Fruit fly (Drosophila melanogaster): Measurements from ENCODE around the gene rho-6.
A peak's percentile ranks its signal among the peaks of the same experiment; 100 is the strongest.

The rho-6 gene

DNA sequence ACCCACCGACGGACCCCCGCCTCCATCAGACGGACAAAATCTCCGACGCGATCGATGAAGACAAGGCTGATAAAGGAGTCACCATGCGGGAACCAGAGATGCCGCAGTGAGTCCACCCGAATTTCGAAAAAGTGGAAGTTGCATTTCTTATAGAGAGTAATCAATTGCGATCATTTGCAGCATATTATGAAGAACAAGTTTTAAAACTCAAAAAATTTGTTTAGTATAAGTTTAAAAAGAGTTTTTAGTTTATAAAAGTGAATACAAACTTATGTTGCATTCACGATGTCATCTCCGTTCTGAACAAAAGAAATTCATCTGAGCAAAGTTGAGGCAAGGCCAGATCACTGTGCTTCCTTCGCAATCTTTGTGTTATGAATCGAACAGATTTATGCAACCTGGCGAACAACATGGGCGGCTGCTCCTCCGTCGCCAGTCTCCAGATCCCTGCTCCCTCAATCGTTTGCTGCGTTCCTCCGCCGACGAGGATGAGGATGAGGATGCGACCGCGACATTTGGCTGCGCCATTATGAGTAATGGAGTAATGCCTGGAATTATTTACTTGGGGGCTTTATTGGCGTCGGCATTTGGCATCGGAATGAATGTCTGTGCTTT is 20.2 kb downstream of the rho-6 start:
- TF ChIP-seq toe (GFP tag; optimal IDR thresholded peaks at IDR 0.05) (no peak), cic (GFP tag; optimal IDR thresholded peaks at IDR 0.05) (no peak), CG11617 (GFP tag; optimal IDR thresholded peaks at IDR 0.05) (no peak), cnc (optimal IDR thresholded peaks at IDR 0.05) (no peak), bab1 (GFP tag; optimal IDR thresholded peaks at IDR 0.05) (no peak), CG14711 (tag; optimal IDR thresholded peaks at IDR 0.05) (no peak), kay (GFP tag; ENCODE audit: borderline replicate concordance) (no peak), ovo (GFP tag; optimal IDR thresholded peaks at IDR 0.05) (no peak), Mnt (GFP tag; optimal IDR thresholded peaks at IDR 0.05) (no peak), Hr96 (GFP tag; optimal IDR thresholded peaks at IDR 0.05) (no peak), CG5204 (GFP tag; optimal IDR thresholded peaks at IDR 0.05) (no peak), CG33017 (tag; optimal IDR thresholded peaks at IDR 0.05) (no peak), pad (GFP tag; optimal IDR thresholded peaks at IDR 0.05) (no peak), CG12768 (GFP tag; optimal IDR thresholded peaks at IDR 0.05) (no peak)

- TF ChIP-seq cnc (optimal IDR thresholded peaks at IDR 0.05) (no peak), toe (GFP tag; optimal IDR thresholded peaks at IDR 0.05) (no peak), CG7101 (tag; optimal IDR thresholded peaks at IDR 0.05) (no peak), cic (GFP tag; optimal IDR thresholded peaks at IDR 0.05) (no peak), Crg-1 (GFP tag; optimal IDR thresholded peaks at IDR 0.05) (no peak), tj (GFP tag; optimal IDR thresholded peaks at IDR 0.05) (no peak), CG5204 (GFP tag; optimal IDR thresholded peaks at IDR 0.05) (no peak), Mnt (GFP tag; optimal IDR thresholded peaks at IDR 0.05) (no peak), CG14711 (tag; optimal IDR thresholded peaks at IDR 0.05) (no peak), bab1 (GFP tag; optimal IDR thresholded peaks at IDR 0.05) (no peak), kay (GFP tag; ENCODE audit: borderline replicate concordance) (no peak), CG7045 (GFP tag; optimal IDR thresholded peaks at IDR 0.05) (no peak), CG12768 (GFP tag; optimal IDR thresholded peaks at IDR 0.05) (no peak), ovo (GFP tag; optimal IDR thresholded peaks at IDR 0.05) (no peak), Hr96 (GFP tag; optimal IDR thresholded peaks at IDR 0.05) (no peak), pad (GFP tag; optimal IDR thresholded peaks at IDR 0.05) (no peak)
These were observed 22.4 kb downstream of the rho-6 start, which contains the start of gene Phae2 for dm6 chr2L:12110810-12111209. TSS of gene Phae2 (plus strand) at chr2L:12111110.

- TF ChIP-seq bab1 (GFP tag; optimal IDR thresholded peaks at IDR 0.05), result peak; percentile 50
- TF ChIP-seq tj (GFP tag; optimal IDR thresholded peaks at IDR 0.05), result peak; percentile 17
- peak; percentile 95 for TF ChIP-seq kay (GFP tag; ENCODE audit: borderline replicate concordance)
- TF ChIP-seq Hr96 (GFP tag; optimal IDR thresholded peaks at IDR 0.05), result no peak
- TF ChIP-seq pad (GFP tag; optimal IDR thresholded peaks at IDR 0.05), result peak; percentile 47
- no peak for TF ChIP-seq CG1620 (GFP tag; optimal IDR thresholded peaks at IDR 0.05)
- TF ChIP-seq CG7101 (tag; optimal IDR thresholded peaks at IDR 0.05), result peak; percentile 3
These were observed 24.2 kb downstream of the rho-6 start, which contains the start of the genes Rab6 and Phae1 for dm6 chr2L:12108779-12109564. TSS of gene Rab6 (minus strand) at chr2L:12109116. TSS of gene Phae1 (plus strand) at chr2L:12109417.

- TF ChIP-seq cic (GFP tag; optimal IDR thresholded peaks at IDR 0.05) (peak; percentile 26), CG7101 (tag; optimal IDR thresholded peaks at IDR 0.05) (no peak), kay (GFP tag; ENCODE audit: borderline replicate concordance) (peak; percentile 96), bab1 (GFP tag; optimal IDR thresholded peaks at IDR 0.05) (no peak), Crg-1 (GFP tag; optimal IDR thresholded peaks at IDR 0.05) (no peak), CG7045 (GFP tag; optimal IDR thresholded peaks at IDR 0.05) (no peak), Mnt (GFP tag; optimal IDR thresholded peaks at IDR 0.05) (peak; percentile 6)
These were observed 26.1 kb downstream of the rho-6 start for dm6 chr2L:12107087-12107486.

DNA sequence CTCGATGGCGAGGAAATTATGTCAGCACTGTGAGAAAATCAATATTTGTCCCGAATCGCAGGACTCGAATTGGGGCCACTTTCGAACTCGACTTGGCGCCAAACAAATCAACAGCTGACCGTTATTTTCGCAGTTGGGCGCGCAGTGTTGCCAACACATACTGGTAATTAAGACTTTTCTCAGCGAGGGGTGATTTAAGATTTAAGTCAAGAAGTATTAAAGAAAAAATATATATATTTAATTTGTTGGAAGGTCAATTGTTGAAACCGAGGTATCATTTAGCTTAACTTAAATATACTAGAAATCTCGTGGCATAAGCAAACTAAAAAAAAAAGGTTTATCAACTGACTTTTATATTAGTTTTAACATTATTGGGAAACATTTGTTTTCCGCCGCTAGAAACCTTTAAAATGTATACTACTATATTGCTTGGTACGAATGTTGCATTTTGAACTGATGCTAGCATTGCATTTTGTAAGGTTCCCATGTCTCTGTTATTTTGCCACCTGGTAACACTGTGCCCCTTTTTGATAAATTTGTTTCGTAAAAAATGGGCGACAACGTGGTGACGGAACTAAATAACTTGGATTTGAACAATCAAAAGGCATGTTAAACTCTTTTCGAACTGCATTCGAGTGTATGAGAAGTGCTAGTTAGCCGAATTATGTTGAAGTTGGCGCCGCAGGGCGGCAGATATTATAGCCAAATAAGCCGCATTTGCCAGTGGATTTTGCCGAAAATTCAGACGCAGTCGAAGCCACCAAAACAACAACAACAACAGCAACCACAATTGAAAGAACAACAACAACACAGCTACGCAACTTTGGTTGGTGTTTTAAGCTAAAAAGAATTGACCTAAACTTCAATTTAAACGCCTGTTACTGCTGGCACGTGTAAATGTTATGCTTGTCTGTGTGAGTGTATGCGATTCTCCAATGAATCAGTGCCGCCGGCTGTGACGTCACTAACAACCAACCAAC is 29.7 kb downstream of the rho-6 start, which contains the start of the genes Patsas and ThrRS:
TSS of gene Patsas (minus strand) at position 55 of the 980 bp plus-strand sequence.
TSS of gene ThrRS (plus strand) at position 521 of the 980 bp plus-strand sequence.
- TF ChIP-seq CG1620 (GFP tag; optimal IDR thresholded peaks at IDR 0.05), result peak; percentile 70
- TF ChIP-seq CG7045 (GFP tag; optimal IDR thresholded peaks at IDR 0.05), result peak; percentile 89
- TF ChIP-seq cic (GFP tag; optimal IDR thresholded peaks at IDR 0.05), result peak; percentile 39
- peak; percentile 77 for TF ChIP-seq CG12768 (GFP tag; optimal IDR thresholded peaks at IDR 0.05)
- peak; percentile 69 for TF ChIP-seq pad (GFP tag; optimal IDR thresholded peaks at IDR 0.05)
- peak; percentile 39 for TF ChIP-seq Clk (GFP tag; optimal IDR thresholded peaks at IDR 0.05)
- peak; percentile 72 for TF ChIP-seq CG33017 (tag; optimal IDR thresholded peaks at IDR 0.05)
- TF ChIP-seq Hr96 (GFP tag; optimal IDR thresholded peaks at IDR 0.05), result peak; percentile 66
- TF ChIP-seq Crg-1 (GFP tag; optimal IDR thresholded peaks at IDR 0.05), result peak; percentile 23
- TF ChIP-seq bab1 (GFP tag; optimal IDR thresholded peaks at IDR 0.05), result peak; percentile 50
- peak; percentile 87 for TF ChIP-seq Mnt (GFP tag; optimal IDR thresholded peaks at IDR 0.05)
- peak; percentile 86 for TF ChIP-seq CG14711 (tag; optimal IDR thresholded peaks at IDR 0.05)
- TF ChIP-seq CG5204 (GFP tag; optimal IDR thresholded peaks at IDR 0.05), result no peak
- TF ChIP-seq cnc (optimal IDR thresholded peaks at IDR 0.05), result no peak
- TF ChIP-seq ovo (GFP tag; optimal IDR thresholded peaks at IDR 0.05), result peak; percentile 51
- TF ChIP-seq CG7101 (tag; optimal IDR thresholded peaks at IDR 0.05), result peak; percentile 80
- peak; percentile 84 for TF ChIP-seq toe (GFP tag; optimal IDR thresholded peaks at IDR 0.05)
- TF ChIP-seq CG11617 (GFP tag; optimal IDR thresholded peaks at IDR 0.05), result peak; percentile 76
- no peak for TF ChIP-seq kay (GFP tag; ENCODE audit: borderline replicate concordance)
- TF ChIP-seq tj (GFP tag; optimal IDR thresholded peaks at IDR 0.05), result peak; percentile 67

Measured in whole organism, adult.